Worm (Caenorhabditis elegans) whole organism, late embryonic: ENCODE data around the gene C50B6.1.

Experiments
- ama-1 ChIP-seq: fragments of 150-350 bp; optimal IDR thresholded peaks from 2 replicates; lab custom pipeline; 2014
- madf-2 ChIP-seq: sonication (generic microtip); optimal IDR thresholded peaks from 2 replicates; lab custom pipeline; 2017; ENCODE audit warnings: missing genetic modification characterization, missing compliant biosample characterization
- nhr-232 ChIP-seq: sonication (generic microtip); optimal IDR thresholded peaks from 2 replicates; lab custom pipeline; 2016; ENCODE audit warnings: missing genetic modification characterization, missing compliant biosample characterization
- pag-3 ChIP-seq: sonication (generic microtip); optimal IDR thresholded peaks from 2 replicates; lab custom pipeline; 2016; ENCODE audit warnings: missing compliant biosample characterization, missing genetic modification characterization, borderline replicate concordance
- ttx-3 ChIP-seq: sonication (generic microtip); optimal IDR thresholded peaks from 2 replicates; lab custom pipeline; 2016; ENCODE audit warnings: missing genetic modification reagents, missing genetic modification characterization, missing compliant biosample characterization

- TF ChIP-seq nhr-232 (tag; lab: Kevin White, UChicago) = no peak
- TF ChIP-seq ttx-3 (tag; lab: Kevin White, UChicago) = no peak
- no peak for TF ChIP-seq madf-2 (tag; lab: Kevin White, UChicago)
- no peak for TF ChIP-seq pag-3
- TF ChIP-seq ama-1 (lab: Kevin White, UChicago) = no peak
Observed at ce11 chrV:13274615-13275014, 34.1 kb upstream of the C50B6.1 start.
